Worm (Caenorhabditis elegans): Measurements from ENCODE around the gene nhr-178.

The nhr-178 gene

ce11 chrV:1635859-1636258 is 28.1 kb upstream of the nhr-178 start, which contains the start of gene str-222:
str-222 (plus strand) TSS chrV:1636159.
- TF ChIP-seq B0310.2 (tag; optimal IDR thresholded peaks at IDR 0.05): no peak
- no peak for TF ChIP-seq aly-1 (tag; optimal IDR thresholded peaks at IDR 0.05)
- no peak for TF ChIP-seq scrt-1 (GFP tag; IDR thresholded peaks at IDR 0.05)
- no peak for TF ChIP-seq flt-1 (GFP tag; IDR thresholded peaks at IDR 0.05)
- no peak for TF ChIP-seq tbx-37 (GFP tag; conservative IDR thresholded peaks at IDR 0.05)
- no peak for TF ChIP-seq tbx-11 (GFP tag; IDR thresholded peaks at IDR 0.05)
- no peak for TF ChIP-seq ceh-13 (GFP tag; optimal IDR thresholded peaks at IDR 0.05)
- no peak for TF ChIP-seq ceh-36 (tag; optimal IDR thresholded peaks at IDR 0.05)
- TF ChIP-seq hmg-4 (GFP tag; optimal IDR thresholded peaks at IDR 0.05): no peak
- TF ChIP-seq ama-1 (optimal IDR thresholded peaks at IDR 0.05): no peak
- TF ChIP-seq F13C5.2 (tag; optimal IDR thresholded peaks at IDR 0.05): no peak

ce11 chrV:1631717-1632116 is 24.0 kb upstream of the nhr-178 start, which contains the start of gene irld-17:
irld-17 (plus strand) TSS chrV:1632017.
- TF ChIP-seq scrt-1 (GFP tag; IDR thresholded peaks at IDR 0.05) (no peak), ama-1 (optimal IDR thresholded peaks at IDR 0.05) (no peak), pes-1 (GFP tag; IDR thresholded peaks at IDR 0.05) (no peak), flt-1 (GFP tag; IDR thresholded peaks at IDR 0.05) (no peak), sea-1 (GFP tag; conservative IDR thresholded peaks at IDR 0.05) (no peak), B0310.2 (tag; optimal IDR thresholded peaks at IDR 0.05) (no peak), tbx-37 (GFP tag; conservative IDR thresholded peaks at IDR 0.05) (no peak), ets-7 (tag; optimal IDR thresholded peaks at IDR 0.05) (no peak)

ce11 chrV:1631148-1631547 is 23.4 kb upstream of the nhr-178 start, which contains the start of gene Y46H3D.8:
Y46H3D.8 (minus strand) TSS chrV:1631248.
- TF ChIP-seq tbx-11 (GFP tag; IDR thresholded peaks at IDR 0.05) (no peak), B0310.2 (tag; optimal IDR thresholded peaks at IDR 0.05) (no peak), hnd-1 (tag; optimal IDR thresholded peaks at IDR 0.05) (no peak), pes-1 (GFP tag; IDR thresholded peaks at IDR 0.05) (no peak), F13C5.2 (tag; optimal IDR thresholded peaks at IDR 0.05) (no peak), aly-1 (tag; optimal IDR thresholded peaks at IDR 0.05) (no peak), ceh-36 (tag; optimal IDR thresholded peaks at IDR 0.05) (no peak), ceh-13 (GFP tag; optimal IDR thresholded peaks at IDR 0.05) (no peak), hmg-4 (GFP tag; optimal IDR thresholded peaks at IDR 0.05) (no peak), hmbx-1 (tag; optimal IDR thresholded peaks at IDR 0.05) (no peak), ama-1 (optimal IDR thresholded peaks at IDR 0.05) (no peak), tbx-37 (GFP tag; conservative IDR thresholded peaks at IDR 0.05) (no peak)

- no peak for TF ChIP-seq ceh-36 (tag; optimal IDR thresholded peaks at IDR 0.05)
Measured at ce11 chrV:1629329-1629728, 21.6 kb upstream of the nhr-178 start, which contains the start of gene nhr-238. nhr-238 (minus strand) TSS chrV:1629432.

ce11 chrV:1627269-1627668 is 19.5 kb upstream of the nhr-178 start:
- TF ChIP-seq aly-1 (tag; optimal IDR thresholded peaks at IDR 0.05) (no peak), hmg-4 (GFP tag; optimal IDR thresholded peaks at IDR 0.05) (no peak), flt-1 (GFP tag; IDR thresholded peaks at IDR 0.05) (no peak)

- TF ChIP-seq F13C5.2 (tag; optimal IDR thresholded peaks at IDR 0.05) (no peak), ets-7 (tag; optimal IDR thresholded peaks at IDR 0.05) (no peak), hnd-1 (tag; optimal IDR thresholded peaks at IDR 0.05) (no peak), sea-1 (GFP tag; conservative IDR thresholded peaks at IDR 0.05) (no peak), ama-1 (optimal IDR thresholded peaks at IDR 0.05) (no peak), tbx-11 (GFP tag; IDR thresholded peaks at IDR 0.05) (no peak), tbx-37 (GFP tag; conservative IDR thresholded peaks at IDR 0.05) (no peak), ceh-36 (tag; optimal IDR thresholded peaks at IDR 0.05) (no peak), B0310.2 (tag; optimal IDR thresholded peaks at IDR 0.05) (no peak), hmg-4 (GFP tag; optimal IDR thresholded peaks at IDR 0.05) (no peak)
Measured at ce11 chrV:1626720-1627119, 19.0 kb upstream of the nhr-178 start, which contains the start of gene nhr-237. nhr-237 (minus strand) TSS chrV:1626820.

- TF ChIP-seq B0310.2 (tag; optimal IDR thresholded peaks at IDR 0.05): no peak
- TF ChIP-seq tra-4 (tag; optimal IDR thresholded peaks at IDR 0.05): no peak
- no peak for TF ChIP-seq pes-1 (GFP tag; IDR thresholded peaks at IDR 0.05)
- TF ChIP-seq tbx-11 (GFP tag; IDR thresholded peaks at IDR 0.05): no peak
- no peak for TF ChIP-seq flt-1 (GFP tag; IDR thresholded peaks at IDR 0.05)
- no peak for TF ChIP-seq sea-1 (GFP tag; conservative IDR thresholded peaks at IDR 0.05)
- no peak for TF ChIP-seq hmbx-1 (tag; optimal IDR thresholded peaks at IDR 0.05)
- no peak for TF ChIP-seq tbx-37 (GFP tag; conservative IDR thresholded peaks at IDR 0.05)
- no peak for TF ChIP-seq aly-1 (tag; optimal IDR thresholded peaks at IDR 0.05)
- no peak for TF ChIP-seq hnd-1 (tag; optimal IDR thresholded peaks at IDR 0.05)
- TF ChIP-seq ceh-13 (GFP tag; optimal IDR thresholded peaks at IDR 0.05): no peak
- no peak for TF ChIP-seq scrt-1 (GFP tag; IDR thresholded peaks at IDR 0.05)
- TF ChIP-seq ceh-36 (tag; optimal IDR thresholded peaks at IDR 0.05): no peak
Measured at ce11 chrV:1624340-1624739, 16.6 kb upstream of the nhr-178 start, which contains the start of gene nhr-110. nhr-110 (minus strand) TSS chrV:1624440.

- no peak for TF ChIP-seq F13C5.2 (tag; optimal IDR thresholded peaks at IDR 0.05)
- TF ChIP-seq tra-4 (tag; optimal IDR thresholded peaks at IDR 0.05): no peak
- no peak for TF ChIP-seq ceh-36 (tag; optimal IDR thresholded peaks at IDR 0.05)
- no peak for TF ChIP-seq ceh-13 (GFP tag; optimal IDR thresholded peaks at IDR 0.05)
- TF ChIP-seq flt-1 (GFP tag; IDR thresholded peaks at IDR 0.05): no peak
- TF ChIP-seq tbx-11 (GFP tag; IDR thresholded peaks at IDR 0.05): no peak
- TF ChIP-seq sea-1 (GFP tag; conservative IDR thresholded peaks at IDR 0.05): no peak
- TF ChIP-seq hmbx-1 (tag; optimal IDR thresholded peaks at IDR 0.05): no peak
- TF ChIP-seq ama-1 (optimal IDR thresholded peaks at IDR 0.05): no peak
- TF ChIP-seq hnd-1 (tag; optimal IDR thresholded peaks at IDR 0.05): no peak
- TF ChIP-seq ets-7 (tag; optimal IDR thresholded peaks at IDR 0.05): no peak
- no peak for TF ChIP-seq hmg-4 (GFP tag; optimal IDR thresholded peaks at IDR 0.05)
- TF ChIP-seq B0310.2 (tag; optimal IDR thresholded peaks at IDR 0.05): no peak
- no peak for TF ChIP-seq scrt-1 (GFP tag; IDR thresholded peaks at IDR 0.05)
- no peak for TF ChIP-seq tbx-37 (GFP tag; conservative IDR thresholded peaks at IDR 0.05)
- TF ChIP-seq pes-1 (GFP tag; IDR thresholded peaks at IDR 0.05): no peak
- no peak for TF ChIP-seq aly-1 (tag; optimal IDR thresholded peaks at IDR 0.05)
Measured at ce11 chrV:1623429-1623828, 15.7 kb upstream of the nhr-178 start.
